Worm (Caenorhabditis elegans): ENCODE data around the gene laf-1.

Gene laf-1

ce11 chrIII:2785840-2786239 lies 7.0 kb upstream of the laf-1 start, which contains the start of gene Y71H2AM.20 (continued):
- TF ChIP-seq Y48G9A.11 (GFP tag; IDR thresholded peaks at IDR 0.05) (peak; percentile 47; the same call in 1 of the 2 replicates), fos-1 (tag; optimal IDR thresholded peaks at IDR 0.05) (no peak), hmg-1.1 (GFP tag; IDR thresholded peaks at IDR 0.05) (peak; percentile 94), ama-1 (optimal IDR thresholded peaks at IDR 0.05) (peak; percentile 81)

ce11 chrIII:2781833-2782232 lies 3.0 kb upstream of the laf-1 start:
- TF ChIP-seq nhr-41 (GFP tag; IDR thresholded peaks at IDR 0.05), result no peak
- TF ChIP-seq saeg-2 (GFP tag; IDR thresholded peaks at IDR 0.05), result no peak
- TF ChIP-seq Y48G9A.11 (GFP tag; IDR thresholded peaks at IDR 0.05), result 0 out of 2 replicates have a peak, but pooled peaks have one; percentile 19
- no peak for TF ChIP-seq ama-1 (optimal IDR thresholded peaks at IDR 0.05)
- TF ChIP-seq ces-1 (GFP tag; optimal IDR thresholded peaks at IDR 0.05), result no peak
- no peak for TF ChIP-seq nhr-6 (tag; optimal IDR thresholded peaks at IDR 0.05)
- TF ChIP-seq ctbp-1 (GFP tag; IDR thresholded peaks at IDR 0.05), result no peak
- peak; percentile 43 for TF ChIP-seq aha-1 (tag)
- no peak for TF ChIP-seq snpc-4 (tag; optimal IDR thresholded peaks at IDR 0.05)

ce11 chrIII:2780793-2781192 lies 1.9 kb upstream of the laf-1 start, which contains the start of gene Y71H2AM.6:
Gene Y71H2AM.6, plus strand, starts transcription at chrIII:2781056.
- TF ChIP-seq madf-9 (GFP tag; conservative IDR thresholded peaks at IDR 0.05) (no peak), arid-1 (GFP tag; conservative IDR thresholded peaks at IDR 0.05) (no peak), mes-2 (tag; optimal IDR thresholded peaks at IDR 0.05; ENCODE audit: poor library complexity, severe bottlenecking) (peak; percentile 66), rbr-2 (tag; optimal IDR thresholded peaks at IDR 0.05) (peak; percentile 21), mep-1 (tag; optimal IDR thresholded peaks at IDR 0.05) (peak; percentile 28), dpl-1 (GFP tag; optimal IDR thresholded peaks at IDR 0.05) (peak; percentile 76), F26F4.8 (GFP tag; conservative IDR thresholded peaks at IDR 0.05) (no peak), lsy-2 (tag; optimal IDR thresholded peaks at IDR 0.05) (peak; percentile 90 to 99), sdz-12 (GFP tag; optimal IDR thresholded peaks at IDR 0.05) (no peak), pha-4 (GFP tag; IDR thresholded peaks at IDR 0.05) (no peak), pha-4 (tag; optimal IDR thresholded peaks at IDR 0.05) (peak; percentile 79), lin-38 (GFP tag; IDR thresholded peaks at IDR 0.05) (peak; percentile 73), ztf-7 (tag; optimal IDR thresholded peaks at IDR 0.05) (no peak), nhr-10 (tag; optimal IDR thresholded peaks at IDR 0.05) (no peak), fkh-10 (GFP tag; optimal IDR thresholded peaks at IDR 0.05) (peak; percentile 18), hlh-11 (tag; optimal IDR thresholded peaks at IDR 0.05) (peak; percentile 3), hmg-1.1 (GFP tag; IDR thresholded peaks at IDR 0.05) (0 out of 2 replicates have a peak, but pooled peaks have one; percentile 27), daf-16 (GFP tag; optimal IDR thresholded peaks at IDR 0.05) (no peak), daf-16 (tag; optimal IDR thresholded peaks at IDR 0.05) (peak; percentile 13)

ce11 chrIII:2780283-2780682 lies 1.4 kb upstream of the laf-1 start:
- TF ChIP-seq egl-27 (tag; optimal IDR thresholded peaks at IDR 0.05) (no peak), mes-2 (tag; optimal IDR thresholded peaks at IDR 0.05; ENCODE audit: poor library complexity, severe bottlenecking) (no peak), madf-5 (GFP tag; IDR thresholded peaks at IDR 0.05) (no peak), dmd-9 (GFP tag; IDR thresholded peaks at IDR 0.05) (no peak), hlh-30 (tag; optimal IDR thresholded peaks at IDR 0.05; ENCODE audit: insufficient read depth) (peak; percentile 38), sdz-12 (GFP tag; optimal IDR thresholded peaks at IDR 0.05) (no peak), arid-1 (GFP tag; conservative IDR thresholded peaks at IDR 0.05) (no peak), lin-1 (GFP tag; IDR thresholded peaks at IDR 0.05) (no peak), ceh-62 (tag; optimal IDR thresholded peaks at IDR 0.05) (no peak), madf-9 (GFP tag; conservative IDR thresholded peaks at IDR 0.05) (no peak), mdl-1 (tag; optimal IDR thresholded peaks at IDR 0.05) (peak; percentile 5 to 8), skn-1 (tag; optimal IDR thresholded peaks at IDR 0.05) (no peak)

Measured in whole organism, L4 larva.